Worm (Caenorhabditis elegans) whole organism, young adult: ENCODE data around the gene twk-11.

Experiments used
- F39B2.1 ChIP-seq: fragments of 200-800 bp; sonication (Bioruptor generic); IDR thresholded peaks from 2 replicates; pipeline ENCODE4 v1.3.6; 2022; ENCODE audit warnings: missing genetic modification reagents, missing genetic modification characterization, missing compliant biosample characterization
- F49E8.2 ChIP-seq: sonication (generic microtip); optimal IDR thresholded peaks from 3 replicates; lab custom pipeline; 2017; ENCODE audit warnings: missing genetic modification characterization, mild to moderate bottlenecking, missing compliant biosample characterization, antibody characterized with exemption, moderate library complexity; ENCODE audit not compliant: insufficient read depth
- F52B5.7 ChIP-seq: sonication (generic microtip); optimal IDR thresholded peaks from 2 replicates; lab custom pipeline; 2016; ENCODE audit warnings: mild to moderate bottlenecking, missing genetic modification characterization, missing compliant biosample characterization
- Y79H2A.3 ChIP-seq: fragments of 200-800 bp; sonication (Bioruptor generic); conservative IDR thresholded peaks from 2 replicates; pipeline ENCODE4 v1.3.6; 2022; ENCODE audit warnings: missing genetic modification reagents, missing genetic modification characterization, missing compliant biosample characterization
- aptf-2 ChIP-seq: fragments of 200-800 bp; sonication (Bioruptor generic); conservative IDR thresholded peaks from 2 replicates; pipeline ENCODE4 v1.3.6; 2022; ENCODE audit warnings: missing genetic modification reagents, missing genetic modification characterization, missing compliant biosample characterization
- aptf-3 ChIP-seq: fragments of 200-800 bp; sonication (Bioruptor generic); IDR thresholded peaks from 2 replicates; pipeline ENCODE4 v1.3.6; 2022; ENCODE audit warnings: missing genetic modification characterization, missing compliant biosample characterization
- atf-7 ChIP-seq: sonication (generic microtip); optimal IDR thresholded peaks from 2 replicates; lab custom pipeline; 2017; ENCODE audit warnings: mild to moderate bottlenecking, missing genetic modification characterization, missing compliant biosample characterization
- attf-3 ChIP-seq: fragments of 200-800 bp; sonication (Bioruptor generic); conservative IDR thresholded peaks from 2 replicates; pipeline ENCODE4 v1.3.6; 2022; ENCODE audit warnings: missing genetic modification reagents, missing genetic modification characterization, missing compliant biosample characterization
- bed-1 ChIP-seq: fragments of 200-800 bp; sonication (Bioruptor generic); IDR thresholded peaks from 2 replicates; pipeline ENCODE4 v1.3.6; 2022; ENCODE audit warnings: missing genetic modification reagents, missing genetic modification characterization, missing compliant biosample characterization
- ccch-3 ChIP-seq: fragments of 200-800 bp; sonication (Bioruptor generic); optimal IDR thresholded peaks from 2 replicates; lab custom pipeline; 2018; ENCODE audit warnings: mild to moderate bottlenecking, missing genetic modification characterization, missing compliant biosample characterization
- cebp-1 ChIP-seq, 2 experiments: fragments of 200-800 bp in 1 of 2; sonication (Bioruptor generic) in 1 of 2; sonication (generic microtip) in 1 of 2; IDR thresholded peaks in 1 of 2; optimal IDR thresholded peaks in 1 of 2; 2 replicates each; pipeline versions ENCODE4 v1.3.6 to Lab custom; 2017 to 2022; ENCODE audit warnings: missing compliant biosample characterization in 2 of 2, missing genetic modification characterization in 2 of 2, mild to moderate bottlenecking in 1 of 2, missing genetic modification reagents in 1 of 2, moderate library complexity in 1 of 2
- ceh-100 ChIP-seq: fragments of 200-800 bp; sonication (Bioruptor generic); IDR thresholded peaks from 2 replicates; pipeline ENCODE4 v1.3.6; 2022; ENCODE audit warnings: missing genetic modification reagents, missing genetic modification characterization, missing compliant biosample characterization
- chd-7 ChIP-seq: sonication (generic microtip); optimal IDR thresholded peaks from 2 replicates; lab custom pipeline; 2016; ENCODE audit warnings: mild to moderate bottlenecking, missing genetic modification characterization, moderate library complexity, missing compliant biosample characterization
- dpl-1 ChIP-seq: fragments of 150-350 bp; optimal IDR thresholded peaks from 2 replicates; lab custom pipeline; 2014; ENCODE audit warnings: missing biosample characterization, missing genetic modification reagents, missing genetic modification characterization
- egl-18 ChIP-seq: fragments of 200-800 bp; sonication (Bioruptor generic); IDR thresholded peaks from 2 replicates; pipeline ENCODE4 v1.3.6; 2022; ENCODE audit warnings: missing genetic modification reagents, missing genetic modification characterization, missing compliant biosample characterization
- egl-44 ChIP-seq: fragments of 200-800 bp; sonication (Bioruptor generic); IDR thresholded peaks from 2 replicates; pipeline ENCODE4 v1.3.6; 2022; ENCODE audit warnings: missing genetic modification reagents, missing genetic modification characterization, missing compliant biosample characterization
- fkh-3 ChIP-seq: sonication (generic microtip); optimal IDR thresholded peaks from 2 replicates; lab custom pipeline; 2016; ENCODE audit warnings: mild to moderate bottlenecking, missing genetic modification characterization, missing compliant biosample characterization
- gei-17 ChIP-seq: fragments of 200-800 bp; sonication (Bioruptor generic); optimal IDR thresholded peaks from 2 replicates; lab custom pipeline; 2018; ENCODE audit warnings: mild to moderate bottlenecking, missing genetic modification characterization, missing compliant biosample characterization
- him-1 ChIP-seq: sonication (generic microtip); optimal IDR thresholded peaks from 2 replicates; lab custom pipeline; 2016; ENCODE audit warnings: missing genotype, missing genetic modification reagents, missing genetic modification characterization, missing compliant biosample characterization
- hlh-12 ChIP-seq: sonication (generic microtip); optimal IDR thresholded peaks from 2 replicates; lab custom pipeline; 2016; ENCODE audit warnings: missing genetic modification characterization, missing compliant biosample characterization
- lin-26 ChIP-seq: fragments of 200-800 bp; sonication (Bioruptor generic); IDR thresholded peaks from 2 replicates; pipeline ENCODE4 v1.3.6; 2022; ENCODE audit warnings: missing genetic modification reagents, missing genetic modification characterization, missing compliant biosample characterization
- lin-35 ChIP-seq, 3 experiments: fragments of 150-350 bp in 2 of 3; sonication (generic microtip) in 1 of 3; optimal IDR thresholded peaks; 2 replicates each; lab custom pipeline; 2014 to 2018; ENCODE audit warnings: missing biosample characterization in 3 of 3, missing genetic modification characterization in 3 of 3, missing genetic modification reagents in 3 of 3
- lin-40 ChIP-seq: sonication (generic microtip); optimal IDR thresholded peaks from 2 replicates; lab custom pipeline; 2016; ENCODE audit warnings: missing genetic modification characterization, mild to moderate bottlenecking, missing compliant biosample characterization, missing genotype, missing genetic modification reagents
- lir-1 ChIP-seq: fragments of 200-800 bp; sonication (Bioruptor generic); conservative IDR thresholded peaks from 2 replicates; pipeline ENCODE4 v1.3.6; 2022; ENCODE audit warnings: missing genetic modification reagents, missing genetic modification characterization, missing compliant biosample characterization
- lsy-27 ChIP-seq: sonication (generic microtip); optimal IDR thresholded peaks from 2 replicates; lab custom pipeline; 2017; ENCODE audit warnings: missing genetic modification characterization, mild to moderate bottlenecking, missing compliant biosample characterization, antibody characterized with exemption, missing genotype, borderline replicate concordance; ENCODE audit not compliant: insufficient read depth
- madf-10 ChIP-seq: sonication (generic microtip); optimal IDR thresholded peaks from 2 replicates; lab custom pipeline; 2016; ENCODE audit warnings: mild to moderate bottlenecking, missing genetic modification characterization, missing compliant biosample characterization
- madf-3 ChIP-seq: fragments of 200-800 bp; sonication (Bioruptor generic); IDR thresholded peaks from 2 replicates; pipeline ENCODE4 v1.3.6; 2022; ENCODE audit warnings: missing genetic modification reagents, missing genetic modification characterization, missing compliant biosample characterization
- madf-6 ChIP-seq: fragments of 200-800 bp; sonication (Bioruptor generic); IDR thresholded peaks from 2 replicates; pipeline ENCODE4 v1.3.6; 2022; ENCODE audit warnings: missing genetic modification reagents, missing genetic modification characterization, missing compliant biosample characterization
- madf-8 ChIP-seq: fragments of 200-800 bp; sonication (Bioruptor generic); conservative IDR thresholded peaks from 2 replicates; pipeline ENCODE4 v1.3.6; 2022; ENCODE audit warnings: missing genetic modification reagents, missing genetic modification characterization, missing compliant biosample characterization
- mes-4 ChIP-seq: sonication (generic microtip); optimal IDR thresholded peaks from 2 replicates; lab custom pipeline; 2016; ENCODE audit warnings: missing genotype, missing genetic modification characterization, missing compliant biosample characterization
- mxl-1 ChIP-seq: sonication (generic microtip); optimal IDR thresholded peaks from 2 replicates; lab custom pipeline; 2016; ENCODE audit warnings: missing genetic modification characterization, missing compliant biosample characterization
- nfya-1 ChIP-seq: sonication (generic microtip); optimal IDR thresholded peaks from 2 replicates; lab custom pipeline; 2017; ENCODE audit warnings: antibody characterized with exemption, missing compliant biosample characterization, missing genetic modification characterization, borderline replicate concordance; ENCODE audit not compliant: insufficient read depth
- nfya-2 ChIP-seq: fragments of 200-800 bp; sonication (Bioruptor generic); IDR thresholded peaks from 2 replicates; pipeline ENCODE4 v1.3.6; 2022; ENCODE audit warnings: missing genetic modification reagents, missing genetic modification characterization, missing compliant biosample characterization
- nhr-120 ChIP-seq: fragments of 200-800 bp; sonication (Bioruptor generic); IDR thresholded peaks from 2 replicates; pipeline ENCODE4 v1.3.6; 2022; ENCODE audit warnings: missing genetic modification characterization, missing compliant biosample characterization
- nhr-179 ChIP-seq: sonication (generic microtip); optimal IDR thresholded peaks from 2 replicates; lab custom pipeline; 2016; ENCODE audit warnings: mild to moderate bottlenecking, missing genetic modification characterization, missing compliant biosample characterization
- nhr-27 ChIP-seq: fragments of 200-800 bp; sonication (Bioruptor generic); optimal IDR thresholded peaks from 2 replicates; lab custom pipeline; 2018; ENCODE audit warnings: mild to moderate bottlenecking, missing genetic modification characterization, moderate library complexity, missing compliant biosample characterization
- nhr-80 ChIP-seq: sonication (generic microtip); optimal IDR thresholded peaks from 2 replicates; lab custom pipeline; 2016; ENCODE audit warnings: missing genetic modification characterization, missing compliant biosample characterization
- pbrm-1 ChIP-seq: fragments of 200-800 bp; sonication (Bioruptor generic); IDR thresholded peaks from 2 replicates; pipeline ENCODE4 v1.3.6; 2022; ENCODE audit warnings: missing genetic modification reagents, missing genetic modification characterization, missing compliant biosample characterization
- pha-4 ChIP-seq: fragments of 150-350 bp; sonication (generic microtip); optimal IDR thresholded peaks from 2 replicates; lab custom pipeline; 2014; ENCODE audit warnings: missing biosample characterization, missing genetic modification reagents, missing genetic modification characterization
- rcor-1 ChIP-seq: fragments of 200-800 bp; sonication (Bioruptor generic); IDR thresholded peaks from 2 replicates; pipeline ENCODE4 v1.3.6; 2022; ENCODE audit warnings: missing genetic modification reagents, missing genetic modification characterization, missing compliant biosample characterization
- rec-8 ChIP-seq, 2 experiments: sonication (generic microtip); optimal IDR thresholded peaks; 2 replicates each; lab custom pipeline; 2016; ENCODE audit warnings: mild to moderate bottlenecking in 2 of 2, missing genetic modification characterization in 2 of 2, missing genetic modification reagents in 2 of 2, missing genotype in 2 of 2, missing biosample characterization in 1 of 2, missing compliant biosample characterization in 1 of 2, moderate library complexity in 1 of 2
- rpc-1 ChIP-seq, 2 experiments: fragments of 150-350 bp in 1 of 2; sonication (generic microtip) in 1 of 2; optimal IDR thresholded peaks; 2 replicates each; lab custom pipeline; 2014 to 2018; ENCODE audit warnings: missing biosample characterization in 1 of 2, missing genetic modification characterization in 1 of 2, missing genetic modification reagents in 1 of 2, missing genotype in 1 of 2
- sptf-2 ChIP-seq: fragments of 200-800 bp; sonication (Bioruptor generic); optimal IDR thresholded peaks from 2 replicates; lab custom pipeline; 2018; ENCODE audit warnings: mild to moderate bottlenecking, missing genetic modification characterization, missing compliant biosample characterization
- unc-130 ChIP-seq: sonication (generic microtip); optimal IDR thresholded peaks from 2 replicates; lab custom pipeline; 2016; ENCODE audit warnings: missing genetic modification reagents, missing genetic modification characterization, missing compliant biosample characterization
- xnd-1 ChIP-seq: sonication (generic microtip); optimal IDR thresholded peaks from 2 replicates; lab custom pipeline; 2016; ENCODE audit warnings: missing genotype, missing genetic modification reagents, missing genetic modification characterization, missing compliant biosample characterization
- zfh-2 ChIP-seq: fragments of 200-800 bp; sonication (Bioruptor generic); conservative IDR thresholded peaks from 2 replicates; pipeline ENCODE4 v1.3.6; 2022; ENCODE audit warnings: missing genetic modification reagents, missing genetic modification characterization, missing compliant biosample characterization
- ztf-22 ChIP-seq: fragments of 200-800 bp; sonication (Bioruptor generic); optimal IDR thresholded peaks from 2 replicates; lab custom pipeline; 2018; ENCODE audit warnings: mild to moderate bottlenecking, missing genetic modification characterization, moderate library complexity, missing compliant biosample characterization

Gene twk-11

DNA sequence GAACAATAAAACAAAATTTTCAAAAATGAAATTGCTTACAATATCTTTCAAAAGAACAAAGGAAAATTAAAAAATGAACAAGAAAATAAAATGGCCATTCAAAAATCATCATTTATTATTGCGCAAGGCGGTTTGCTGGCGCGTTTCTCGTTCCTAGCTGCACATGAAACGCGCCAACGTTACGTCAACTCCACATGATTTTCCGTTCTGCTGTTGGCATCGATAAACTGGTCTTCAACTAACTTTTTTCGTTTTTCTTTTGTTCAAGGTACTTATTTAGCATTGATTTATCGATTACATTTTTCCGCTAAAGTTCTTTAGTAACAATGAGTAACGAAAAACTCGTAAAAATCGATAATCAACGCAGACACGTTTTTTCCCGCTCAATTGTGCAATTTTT lies 24.0 kb upstream of the twk-11 start, which contains the start of the genes Y57E12AL.6 and Y57E12AL.1 (continued):
- TF ChIP-seq fkh-3 (tag; lab: Kevin White, UChicago): no peak
- TF ChIP-seq F52B5.7 (tag; lab: Kevin White, UChicago): no peak
- peak; percentile 51; the same call in 1 of the 2 replicates for TF ChIP-seq attf-3 (GFP tag; lab: Robert Waterston, UW)
- TF ChIP-seq lin-26 (GFP tag; lab: Robert Waterston, UW): no peak
- TF ChIP-seq hlh-12 (tag; lab: Kevin White, UChicago): no peak
- no peak for TF ChIP-seq F39B2.1 (GFP tag; lab: Robert Waterston, UW)
- peak; percentile 43; the same call in 1 of the 2 replicates for TF ChIP-seq rcor-1
- TF ChIP-seq ceh-100 (GFP tag; lab: Robert Waterston, UW): 0 out of 2 replicates have a peak, but pooled peaks have one; percentile 11
- TF ChIP-seq rpc-1 (optimal IDR thresholded peaks at IDR 0.05; lab: Kevin White, UChicago): no peak
- no peak for TF ChIP-seq rpc-1 (tag; optimal IDR thresholded peaks at IDR 0.05; lab: Kevin White, UChicago)
- TF ChIP-seq rec-8 (tag; optimal IDR thresholded peaks at IDR 0.05; lab: Kevin White, UChicago): no peak
- no peak for TF ChIP-seq unc-130 (GFP tag; lab: Kevin White, UChicago)
- peak; percentile 38 for TF ChIP-seq pha-4 (tag; lab: Kevin White, UChicago)
- no peak for TF ChIP-seq F49E8.2 (tag; lab: Kevin White, UChicago)
- no peak for TF ChIP-seq egl-18 (GFP tag; lab: Robert Waterston, UW)
- peak; percentile 35 for TF ChIP-seq gei-17 (GFP tag; lab: Kevin White, UChicago)
- TF ChIP-seq nfya-2 (GFP tag; lab: Robert Waterston, UW): no peak
- TF ChIP-seq ccch-3 (GFP tag; lab: Kevin White, UChicago): no peak
- TF ChIP-seq mes-4 (tag; lab: Kevin White, UChicago): no peak
- no peak for TF ChIP-seq nfya-1
- TF ChIP-seq cebp-1 (GFP tag; IDR thresholded peaks at IDR 0.05; lab: Robert Waterston, UW): 0 out of 2 replicates have a peak, but pooled peaks have one; percentile 37
- TF ChIP-seq cebp-1 (tag; optimal IDR thresholded peaks at IDR 0.05; lab: Kevin White, UChicago): peak; percentile 85
- TF ChIP-seq pbrm-1: peak; percentile 46; the same call in 1 of the 2 replicates
- TF ChIP-seq madf-6 (GFP tag; lab: Robert Waterston, UW): peak; percentile 69
- TF ChIP-seq nhr-27 (tag; lab: Kevin White, UChicago): no peak
- no peak for TF ChIP-seq egl-44 (GFP tag; lab: Robert Waterston, UW)
- TF ChIP-seq bed-1: no peak
- no peak for TF ChIP-seq aptf-3 (GFP tag; lab: Robert Waterston, UW)
- peak; percentile 45 for TF ChIP-seq dpl-1 (GFP tag; lab: Kevin White, UChicago)
- TF ChIP-seq lin-35 (GFP tag; optimal IDR thresholded peaks at IDR 0.05; lab: Kevin White, UChicago): peak; percentile 54 to 81 (median 55)
- TF ChIP-seq mxl-1 (tag; lab: Kevin White, UChicago): no peak
- peak; percentile 72 for TF ChIP-seq madf-3 (GFP tag; lab: Robert Waterston, UW)
- TF ChIP-seq ztf-22: no peak
- peak; percentile 22 for TF ChIP-seq xnd-1
- 0 out of 2 replicates have a peak, but pooled peaks have one; percentile 15 for TF ChIP-seq zfh-2 (GFP tag; lab: Robert Waterston, UW)
- TF ChIP-seq atf-7 (tag; lab: Kevin White, UChicago): peak; percentile 33
- no peak for TF ChIP-seq lsy-27 (tag; lab: Kevin White, UChicago)
- TF ChIP-seq nhr-80 (tag; lab: Kevin White, UChicago): peak; percentile 63
- no peak for TF ChIP-seq chd-7 (tag; lab: Kevin White, UChicago)
- TF ChIP-seq lin-40: peak; percentile 87
- no peak for TF ChIP-seq him-1 (tag; lab: Kevin White, UChicago)
- TF ChIP-seq nhr-120 (GFP tag; lab: Robert Waterston, UW): no peak
- TF ChIP-seq madf-8 (GFP tag; lab: Robert Waterston, UW): no peak; the same call in 1 of the 2 replicates
- 0 out of 2 replicates have a peak, but pooled peaks have one; percentile 24 for TF ChIP-seq lir-1 (GFP tag; lab: Robert Waterston, UW)
- TF ChIP-seq nhr-179: no peak
- TF ChIP-seq aptf-2: no peak
- no peak for TF ChIP-seq sptf-2 (GFP tag; lab: Kevin White, UChicago)
- TF ChIP-seq madf-10 (tag; lab: Kevin White, UChicago): peak; percentile 49
- no peak for TF ChIP-seq Y79H2A.3
